Fruit fly (Drosophila melanogaster) whole organism, embryonic: ENCODE results near the gene CG15408.

Experiments
- BEAF-32 ChIP-seq: fragments of 200-800 bp; sonication (Bioruptor generic); optimal IDR thresholded peaks from 3 replicates; lab custom pipeline; 2017; ENCODE audit warnings: missing biosample characterization, missing genetic modification characterization, mild to moderate bottlenecking, moderate library complexity, missing genetic modification reagents
- Blimp-1 ChIP-seq: fragments of 200-800 bp; sonication (Bioruptor generic); optimal IDR thresholded peaks from 3 replicates; lab custom pipeline; 2018; ENCODE audit warnings: missing biosample characterization, missing genetic modification characterization, mild to moderate bottlenecking, moderate library complexity, missing genetic modification reagents
- CG10267 ChIP-seq: fragments of 200-800 bp; sonication (Bioruptor generic); optimal IDR thresholded peaks from 2 replicates; lab custom pipeline; 2018; ENCODE audit warnings: missing biosample characterization, mild to moderate bottlenecking, missing genetic modification characterization, moderate library complexity
- CG11696 ChIP-seq: fragments of 200-800 bp; sonication (Bioruptor generic); IDR thresholded peaks from 2 replicates; pipeline ENCODE4 v1.3.6; 2022; ENCODE audit warnings: missing biosample characterization, missing genetic modification characterization
- CG12659 ChIP-seq: fragments of 200-800 bp; sonication (Bioruptor generic); optimal IDR thresholded peaks from 3 replicates; lab custom pipeline; 2017; ENCODE audit warnings: mild to moderate bottlenecking, missing biosample characterization, missing genetic modification reagents, missing genetic modification characterization
- CG13296 ChIP-seq: fragments of 200-800 bp; sonication (Bioruptor generic); optimal IDR thresholded peaks from 3 replicates; lab custom pipeline; 2018; ENCODE audit warnings: missing biosample characterization, mild to moderate bottlenecking, missing genetic modification characterization
- CG14441 ChIP-seq: fragments of 200-800 bp; sonication (Bioruptor generic); IDR thresholded peaks from 2 replicates; pipeline ENCODE4 v1.3.6; 2022; ENCODE audit warnings: missing biosample characterization, missing genetic modification characterization
- CG17328 ChIP-seq: fragments of 200-800 bp; sonication (Bioruptor generic); IDR thresholded peaks from 2 replicates; pipeline ENCODE4 v1.3.6; 2022; ENCODE audit warnings: missing biosample characterization, missing genetic modification characterization
- CG2120 ChIP-seq: fragments of 200-800 bp; sonication (Bioruptor generic); optimal IDR thresholded peaks from 3 replicates; lab custom pipeline; 2016; ENCODE audit warnings: missing biosample characterization, missing genetic modification characterization
- CG33213 ChIP-seq: fragments of 200-800 bp; sonication (Bioruptor generic); optimal IDR thresholded peaks from 3 replicates; lab custom pipeline; 2016; ENCODE audit warnings: missing biosample characterization, missing genetic modification characterization
- CG3407 ChIP-seq: fragments of 200-800 bp; sonication (Bioruptor generic); optimal IDR thresholded peaks from 2 replicates; lab custom pipeline; 2018; ENCODE audit warnings: missing biosample characterization, mild to moderate bottlenecking, missing genetic modification characterization
- CG34224 ChIP-seq: fragments of 200-800 bp; sonication (Bioruptor generic); IDR thresholded peaks from 3 replicates; pipeline ENCODE4 v1.3.6; 2022; ENCODE audit warnings: missing biosample characterization, missing genetic modification characterization; ENCODE audit not compliant: partially characterized antibody
- CG34376 ChIP-seq: fragments of 200-800 bp; sonication (Bioruptor generic); optimal IDR thresholded peaks from 2 replicates; lab custom pipeline; 2018; ENCODE audit warnings: missing biosample characterization, mild to moderate bottlenecking, missing genetic modification characterization
- CG4282 ChIP-seq: fragments of 200-800 bp; sonication (Bioruptor generic); optimal IDR thresholded peaks from 2 replicates; lab custom pipeline; 2016; ENCODE audit warnings: missing biosample characterization, missing genetic modification characterization
- CG4424 ChIP-seq: fragments of 200-800 bp; sonication (Bioruptor generic); optimal IDR thresholded peaks from 3 replicates; lab custom pipeline; 2016; ENCODE audit warnings: missing biosample characterization, missing genetic modification characterization
- CG7786 ChIP-seq: fragments of 200-800 bp; sonication (Bioruptor generic); optimal IDR thresholded peaks from 2 replicates; lab custom pipeline; 2016; ENCODE audit warnings: missing biosample characterization, missing genetic modification characterization
- CG7839 ChIP-seq: fragments of 200-800 bp; sonication (Bioruptor generic); optimal IDR thresholded peaks from 3 replicates; lab custom pipeline; 2018; ENCODE audit warnings: missing biosample characterization, mild to moderate bottlenecking, missing genetic modification characterization, moderate library complexity
- CG8089 ChIP-seq: fragments of 200-800 bp; sonication (Bioruptor generic); optimal IDR thresholded peaks from 3 replicates; lab custom pipeline; 2016; ENCODE audit warnings: missing biosample characterization, missing genetic modification characterization
- CG9797 ChIP-seq: fragments of 200-800 bp; sonication (Bioruptor generic); optimal IDR thresholded peaks from 3 replicates; lab custom pipeline; 2018; ENCODE audit warnings: missing biosample characterization, mild to moderate bottlenecking, missing genetic modification characterization
- Dad ChIP-seq: fragments of 200-800 bp; sonication (Bioruptor generic); optimal IDR thresholded peaks from 3 replicates; lab custom pipeline; 2016; ENCODE audit warnings: missing biosample characterization, missing genetic modification characterization
- Ets65A ChIP-seq: fragments of 200-800 bp; sonication (Bioruptor generic); peaks from one replicate; lab custom pipeline; 2016; ENCODE audit warnings: missing biosample characterization, missing genetic modification characterization
- Hand ChIP-seq: fragments of 200-800 bp; sonication (Bioruptor generic); optimal IDR thresholded peaks from 2 replicates; lab custom pipeline; 2017; ENCODE audit warnings: mild to moderate bottlenecking, missing biosample characterization, missing genetic modification reagents, missing genetic modification characterization
- Max ChIP-seq: fragments of 200-800 bp; sonication (Bioruptor generic); optimal IDR thresholded peaks from 2 replicates; lab custom pipeline; 2016; ENCODE audit warnings: missing biosample characterization, mild to moderate bottlenecking, missing genetic modification characterization
- Meics ChIP-seq: fragments of 200-800 bp; sonication (Bioruptor generic); optimal IDR thresholded peaks from 2 replicates; lab custom pipeline; 2017; ENCODE audit warnings: missing biosample characterization, mild to moderate bottlenecking, missing genetic modification characterization
- NC2α ChIP-seq: fragments of 200-800 bp; sonication (Bioruptor generic); optimal IDR thresholded peaks from 2 replicates; lab custom pipeline; 2016; ENCODE audit warnings: missing biosample characterization, missing genetic modification characterization
- NK7.1 ChIP-seq: fragments of 200-800 bp; sonication (Bioruptor generic); optimal IDR thresholded peaks from 3 replicates; lab custom pipeline; 2016; ENCODE audit warnings: missing biosample characterization, missing genetic modification characterization
- Nf-YA ChIP-seq: fragments of 200-800 bp; sonication (Bioruptor generic); IDR thresholded peaks from 2 replicates; pipeline ENCODE4 v1.3.6; 2022; ENCODE audit warnings: missing biosample characterization, missing genetic modification characterization
- Nf-YC ChIP-seq: fragments of 200-800 bp; optimal IDR thresholded peaks from 3 replicates; lab custom pipeline; 2019; ENCODE audit warnings: missing biosample characterization, mild to moderate bottlenecking, missing genetic modification characterization, moderate library complexity
- Scr ChIP-seq: fragments of 200-800 bp; sonication (Bioruptor generic); IDR thresholded peaks from 2 replicates; pipeline ENCODE4 v1.3.6; 2022; ENCODE audit warnings: missing biosample characterization, missing genetic modification characterization; ENCODE audit not compliant: partially characterized antibody
- Six4 ChIP-seq: fragments of 200-800 bp; sonication (Bioruptor generic); optimal IDR thresholded peaks from 2 replicates; lab custom pipeline; 2016; ENCODE audit warnings: missing biosample characterization, missing genetic modification characterization
- Stat92E ChIP-seq, 3 experiments: fragments of >200 bp in 2 of 3; fragments of 200-800 bp in 1 of 3; sonication (Bioruptor generic) in 1 of 3; optimal IDR thresholded peaks; 2 replicates each; lab custom pipeline; 2017 to 2019; ENCODE audit warnings: missing biosample characterization in 3 of 3, missing genetic modification characterization in 3 of 3, mild to moderate bottlenecking in 1 of 3, moderate library complexity in 1 of 3
- Taf1 ChIP-seq: fragments of 200-800 bp; sonication (Bioruptor generic); IDR thresholded peaks from 2 replicates; pipeline ENCODE4 v1.3.6; 2022; ENCODE audit warnings: missing biosample characterization, missing genetic modification characterization
- YL-1 ChIP-seq: fragments of 200-800 bp; sonication (Bioruptor generic); optimal IDR thresholded peaks from 3 replicates; lab custom pipeline; 2017; ENCODE audit warnings: missing biosample characterization, mild to moderate bottlenecking, missing genetic modification characterization
- amos ChIP-seq: fragments of 200-800 bp; sonication (Bioruptor generic); IDR thresholded peaks from 2 replicates; pipeline ENCODE4 v1.3.6; 2022; ENCODE audit warnings: missing biosample characterization, missing genetic modification characterization; ENCODE audit not compliant: partially characterized antibody
- ato ChIP-seq: fragments of 200-800 bp; sonication (Bioruptor generic); IDR thresholded peaks from 2 replicates; pipeline ENCODE4 v1.3.6; 2022; ENCODE audit warnings: missing biosample characterization, missing genetic modification characterization; ENCODE audit not compliant: partially characterized antibody
- caup ChIP-seq: fragments of 200-800 bp; sonication (Bioruptor generic); optimal IDR thresholded peaks from 3 replicates; lab custom pipeline; 2017; ENCODE audit warnings: missing biosample characterization, mild to moderate bottlenecking, missing genetic modification characterization, moderate library complexity; ENCODE audit not compliant: severe bottlenecking
- chm ChIP-seq: fragments of 200-800 bp; sonication (Bioruptor generic); IDR thresholded peaks from 2 replicates; pipeline ENCODE4 v1.3.6; 2022; ENCODE audit warnings: missing biosample characterization, missing genetic modification characterization
- en ChIP-seq: fragments of 200-800 bp; sonication (Bioruptor generic); optimal IDR thresholded peaks from 2 replicates; lab custom pipeline; 2016; ENCODE audit warnings: missing biosample characterization, missing genetic modification characterization
- grau ChIP-seq: fragments of 200-800 bp; optimal IDR thresholded peaks from 3 replicates; lab custom pipeline; 2019; ENCODE audit warnings: missing biosample characterization, mild to moderate bottlenecking, missing genetic modification characterization, moderate library complexity
- jigr1 ChIP-seq: fragments of 200-800 bp; sonication (Bioruptor generic); IDR thresholded peaks from 3 replicates; pipeline ENCODE4 v1.3.6; 2022; ENCODE audit warnings: missing biosample characterization, missing genetic modification characterization
- mirr ChIP-seq: fragments of 200-800 bp; sonication (Bioruptor generic); optimal IDR thresholded peaks from 3 replicates; lab custom pipeline; 2018; ENCODE audit warnings: missing biosample characterization, mild to moderate bottlenecking, missing genetic modification characterization
- nau ChIP-seq: fragments of 200-800 bp; sonication (Bioruptor generic); optimal IDR thresholded peaks from 3 replicates; lab custom pipeline; 2017; ENCODE audit warnings: missing biosample characterization, mild to moderate bottlenecking, missing genetic modification characterization, missing genetic modification reagents
- nerfin-2 ChIP-seq: fragments of 200-800 bp; sonication (Bioruptor generic); IDR thresholded peaks from 2 replicates; pipeline ENCODE4 v1.3.6; 2022; ENCODE audit warnings: missing biosample characterization, missing genetic modification characterization; ENCODE audit not compliant: partially characterized antibody
- phol ChIP-seq: fragments of 200-800 bp; sonication (Bioruptor generic); optimal IDR thresholded peaks from 3 replicates; lab custom pipeline; 2018; ENCODE audit warnings: missing biosample characterization, mild to moderate bottlenecking, missing genetic modification characterization, moderate library complexity
- row ChIP-seq: fragments of 200-800 bp; sonication (Bioruptor generic); IDR thresholded peaks from 3 replicates; pipeline ENCODE4 v1.3.6; 2022; ENCODE audit warnings: missing biosample characterization, missing genetic modification characterization
- seq ChIP-seq: fragments of 200-800 bp; sonication (Bioruptor generic); IDR thresholded peaks from 2 replicates; pipeline ENCODE4 v1.3.6; 2022; ENCODE audit warnings: missing biosample characterization, missing genetic modification characterization
- shn ChIP-seq: fragments of 200-800 bp; sonication (Bioruptor generic); optimal IDR thresholded peaks from 3 replicates; lab custom pipeline; 2016; ENCODE audit warnings: missing biosample characterization, missing genetic modification characterization
- sim ChIP-seq: fragments of 200-800 bp; sonication (Bioruptor generic); IDR thresholded peaks from 2 replicates; pipeline ENCODE4 v1.3.6; 2022; ENCODE audit warnings: missing biosample characterization, missing genetic modification characterization
- slbo ChIP-seq: fragments of 200-800 bp; sonication (Bioruptor generic); IDR thresholded peaks from 2 replicates; pipeline ENCODE4 v1.3.6; 2022; ENCODE audit warnings: missing biosample characterization, missing genetic modification characterization
- wdn ChIP-seq: fragments of 200-800 bp; sonication (Bioruptor generic); IDR thresholded peaks from 2 replicates; pipeline ENCODE4 v1.3.6; 2022; ENCODE audit warnings: missing biosample characterization, missing genetic modification characterization
- yki ChIP-seq: fragments of >200 bp; optimal IDR thresholded peaks from 3 replicates; lab custom pipeline; 2018

Gene CG15408

DNA sequence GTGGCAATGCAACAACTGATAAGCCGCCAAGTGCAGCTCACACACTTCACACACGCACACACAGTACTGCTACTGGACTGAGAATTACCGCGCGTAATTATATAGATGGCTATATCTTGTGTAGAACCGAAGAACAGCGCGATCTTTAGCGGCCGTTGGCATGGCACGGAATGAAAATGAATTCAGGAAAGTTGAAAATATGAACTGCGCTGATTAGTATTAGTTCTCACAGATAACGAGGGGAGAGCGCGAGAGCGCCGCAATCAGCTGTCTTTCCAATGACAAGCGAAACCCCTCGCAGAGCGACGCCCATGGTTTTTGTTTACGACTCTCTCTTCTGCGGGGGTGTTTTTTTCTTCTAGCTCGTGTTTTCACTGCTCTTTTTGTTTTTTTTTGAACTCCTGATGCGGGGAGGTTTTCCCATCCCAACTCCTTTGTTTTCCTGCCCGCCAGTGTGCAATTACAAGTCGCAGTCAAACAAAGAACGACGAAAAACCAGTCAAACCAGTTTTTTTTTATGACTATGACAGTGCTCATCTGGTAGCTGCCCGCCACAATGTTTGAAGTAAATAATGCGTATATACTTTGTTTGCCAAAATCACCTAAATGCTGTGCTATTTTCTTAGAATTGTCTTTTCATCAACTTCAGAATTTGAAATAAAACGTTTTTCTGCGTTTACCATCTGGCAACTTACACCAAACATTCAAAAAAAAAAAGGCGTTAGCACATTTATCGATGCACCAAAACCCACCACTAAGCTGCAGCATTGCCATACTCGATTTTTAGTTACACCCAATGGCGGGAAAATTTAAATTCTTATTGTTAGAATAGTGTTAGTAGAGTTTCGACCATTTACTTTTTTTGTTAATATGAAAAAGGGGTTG lies 29.4 kb upstream of the CG15408 start, which contains the start of gene CG9663 (continued):
- TF ChIP-seq YL-1 (GFP tag; lab: Kevin White, UChicago) (peak; percentile 20), Meics (GFP tag; lab: Kevin White, UChicago) (peak; percentile 17), BEAF-32 (GFP tag; lab: Kevin White, UChicago) (peak; percentile 53), CG13296 (peak; percentile 43), sim (GFP tag; lab: Robert Waterston, UW) (no peak), CG7839 (peak; percentile 28), Nf-YA (0 out of 2 replicates have a peak, but pooled peaks have one; percentile 6), CG11696 (GFP tag; lab: Robert Waterston, UW) (0 out of 2 replicates have a peak, but pooled peaks have one; percentile 12), jigr1 (GFP tag; lab: Robert Waterston, UW) (no peak), nau (peak; percentile 38), NC2α (no peak), shn (peak; percentile 50), phol (tag; lab: Kevin White, UChicago) (peak; percentile 7), chm (peak; percentile 75), wdn (GFP tag; lab: Robert Waterston, UW) (no peak; the same call in 1 of the 2 replicates), Hand (peak; percentile 24), CG4282 (GFP tag; lab: Kevin White, UChicago) (peak; percentile 27), CG34224 (GFP tag; lab: Robert Waterston, UW) (peak; percentile 60), CG17328 (GFP tag; lab: Robert Waterston, UW) (no peak), CG9797 (peak; percentile 78), CG7786 (peak; percentile 26), Max (GFP tag; lab: Kevin White, UChicago) (peak; percentile 11), CG10267 (tag; lab: Kevin White, UChicago) (peak; percentile 57), CG33213 (peak; percentile 38), Ets65A (GFP tag; lab: Kevin White, UChicago) (no peak), CG14441 (GFP tag; lab: Robert Waterston, UW) (no peak; the same call in 1 of the 2 replicates), CG8089 (GFP tag; lab: Kevin White, UChicago) (no peak), slbo (GFP tag; lab: Robert Waterston, UW) (peak; percentile 40), Six4 (no peak), grau (no peak), Nf-YC (tag; lab: Kevin White, UChicago) (no peak), nerfin-2 (no peak), Taf1 (GFP tag; lab: Robert Waterston, UW) (0 out of 2 replicates have a peak, but pooled peaks have one; percentile 30), amos (GFP tag; lab: Robert Waterston, UW) (peak; percentile 46; the same call in 1 of the 2 replicates), Scr (GFP tag; lab: Robert Waterston, UW) (0 out of 2 replicates have a peak, but pooled peaks have one; percentile 8), mirr (peak; percentile 67), CG12659 (GFP tag; lab: Kevin White, UChicago) (peak; percentile 21), yki (lab: Kevin White, UChicago) (peak; percentile 26)

DNA sequence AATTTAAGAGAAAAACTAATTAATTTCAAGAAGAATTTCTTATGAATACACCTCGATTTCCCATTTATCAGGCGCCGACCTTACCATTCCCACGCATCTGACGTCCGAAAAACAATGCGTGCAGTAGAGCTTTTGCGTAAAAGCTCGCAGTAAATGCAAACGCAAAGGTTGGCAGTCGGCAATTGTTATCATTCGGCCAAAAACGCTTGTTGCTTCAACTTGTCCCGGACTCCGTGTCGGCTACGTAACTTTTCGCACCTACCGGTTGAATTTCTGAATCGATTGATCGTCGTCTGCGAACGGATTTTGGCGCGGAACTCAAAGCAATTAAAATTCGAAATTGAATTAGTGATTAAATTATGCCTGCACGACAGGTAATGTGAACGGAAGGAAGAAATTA lies 28.7 kb upstream of the CG15408 start, which contains the start of gene CG3277:
Gene CG3277 (plus strand): TSS at position 208 of the 400 bp plus-strand sequence.
- TF ChIP-seq Six4 (no peak), caup (no peak), Dad (no peak), CG34376 (no peak), en (GFP tag; lab: Kevin White, UChicago) (no peak), CG4424 (no peak), CG2120 (no peak), CG3407 (GFP tag; lab: Kevin White, UChicago) (no peak), Stat92E (GFP tag; optimal IDR thresholded peaks at IDR 0.05; lab: Kevin White, UChicago) (no peak), ato (GFP tag; lab: Robert Waterston, UW) (no peak), row (GFP tag; lab: Robert Waterston, UW) (no peak), Blimp-1 (GFP tag; lab: Kevin White, UChicago) (no peak), seq (GFP tag; lab: Robert Waterston, UW) (no peak), NK7.1 (GFP tag; lab: Kevin White, UChicago) (no peak)
